Fruit fly (Drosophila melanogaster): ENCODE measurements around the gene CG14322.

Gene CG14322

DNA sequence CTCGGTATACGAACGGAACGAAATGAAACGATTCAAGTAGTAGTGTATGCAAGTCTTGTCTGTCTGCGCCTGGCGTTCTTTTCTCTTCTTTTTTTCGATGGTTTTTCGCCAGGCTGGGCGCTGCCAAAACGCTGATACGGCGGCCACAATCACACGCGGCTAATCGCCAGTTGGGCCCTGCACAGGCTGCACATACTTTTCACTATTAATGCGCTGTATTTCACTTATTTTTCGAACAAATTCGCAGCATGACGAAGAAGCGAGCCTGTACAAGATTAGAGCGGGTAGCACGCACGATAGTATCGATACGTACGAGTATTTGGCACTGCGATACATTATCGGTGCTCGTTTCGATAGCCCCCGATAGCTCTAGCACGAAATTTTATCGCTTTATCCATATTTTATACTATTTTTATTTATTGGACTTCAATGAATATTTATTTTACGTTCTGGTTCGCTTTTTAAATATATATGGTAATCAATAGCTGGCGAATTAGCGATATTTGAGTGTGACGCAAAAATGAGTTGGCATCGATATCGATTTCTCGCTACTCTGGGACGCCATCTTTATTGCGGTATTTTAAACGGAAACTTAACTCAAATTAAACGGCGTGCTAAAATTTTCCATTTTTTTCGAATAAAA, 70.7 kb downstream of the CG14322 start, which contains the start of gene osa (continued):
- peak; percentile 25 for TF ChIP-seq CG2712 (tag; optimal IDR thresholded peaks at IDR 0.05)
- no peak for TF ChIP-seq hb (GFP tag; IDR thresholded peaks at IDR 0.05; ENCODE audit: partially characterized antibody)
- peak; percentile 2 for TF ChIP-seq Camta (GFP tag; optimal IDR thresholded peaks at IDR 0.05)
- TF ChIP-seq CG9932 (GFP tag; IDR thresholded peaks at IDR 0.05): no peak
- TF ChIP-seq unc-4 (GFP tag; IDR thresholded peaks at IDR 0.05; ENCODE audit: partially characterized antibody): no peak
- TF ChIP-seq CG15073 (GFP tag; optimal IDR thresholded peaks at IDR 0.05): no peak
- peak; percentile 9 for TF ChIP-seq CG9609 (GFP tag; optimal IDR thresholded peaks at IDR 0.05)
- peak; percentile 33 for TF ChIP-seq onecut (GFP tag; IDR thresholded peaks at IDR 0.05)
- no peak for TF ChIP-seq CG32772 (GFP tag; IDR thresholded peaks at IDR 0.05)
- TF ChIP-seq jumu (GFP tag; optimal IDR thresholded peaks at IDR 0.05): peak; percentile 17
- TF ChIP-seq CG2889 (GFP tag; IDR thresholded peaks at IDR 0.05): no peak
- no peak for TF ChIP-seq CG4360 (GFP tag; IDR thresholded peaks at IDR 0.05)
- no peak for TF ChIP-seq peb (GFP tag; IDR thresholded peaks at IDR 0.05)
- TF ChIP-seq GATAe (GFP tag; conservative IDR thresholded peaks at IDR 0.05): no peak
- TF ChIP-seq dmrt99B (tag; optimal IDR thresholded peaks at IDR 0.05): peak; percentile 3
- no peak for TF ChIP-seq CG34376 (GFP tag; optimal IDR thresholded peaks at IDR 0.05)
- TF ChIP-seq Bteb2 (GFP tag; optimal IDR thresholded peaks at IDR 0.05): no peak
- peak; percentile 58 for TF ChIP-seq gfzf (GFP tag; optimal IDR thresholded peaks at IDR 0.05)
- no peak for TF ChIP-seq CG16863 (GFP tag; optimal IDR thresholded peaks at IDR 0.05)
- no peak for TF ChIP-seq CG9876 (GFP tag; optimal IDR thresholded peaks at IDR 0.05)
- no peak for TF ChIP-seq Awh (GFP tag; IDR thresholded peaks at IDR 0.05)
- no peak for TF ChIP-seq grau (tag; optimal IDR thresholded peaks at IDR 0.05)
- peak; percentile 33 for TF ChIP-seq Max (GFP tag; optimal IDR thresholded peaks at IDR 0.05)
- TF ChIP-seq CG17186 (GFP tag; optimal IDR thresholded peaks at IDR 0.05): peak; percentile 75
- TF ChIP-seq bsh (GFP tag; optimal IDR thresholded peaks at IDR 0.05): no peak
- TF ChIP-seq CG6272 (GFP tag; IDR thresholded peaks at IDR 0.05): peak; percentile 70; the same call in 1 of the 2 replicates
- TF ChIP-seq mirr (GFP tag; optimal IDR thresholded peaks at IDR 0.05): no peak
- no peak for TF ChIP-seq klu (GFP tag; IDR thresholded peaks at IDR 0.05)
- peak; percentile 88 for TF ChIP-seq pfk (GFP tag; optimal IDR thresholded peaks at IDR 0.05)
- TF ChIP-seq ato (GFP tag; IDR thresholded peaks at IDR 0.05; ENCODE audit: partially characterized antibody): no peak
- no peak for TF ChIP-seq ems (GFP tag; optimal IDR thresholded peaks at IDR 0.05)
- TF ChIP-seq rib (GFP tag; IDR thresholded peaks at IDR 0.05): no peak
- TF ChIP-seq chinmo (GFP tag; IDR thresholded peaks at IDR 0.05; ENCODE audit: partially characterized antibody): no peak
- TF ChIP-seq BEAF-32 (GFP tag; optimal IDR thresholded peaks at IDR 0.05): peak; percentile 99
- peak; percentile 43 for TF ChIP-seq HmgZ (tag; optimal IDR thresholded peaks at IDR 0.05)
- no peak for TF ChIP-seq CG10431 (GFP tag; optimal IDR thresholded peaks at IDR 0.05)
- TF ChIP-seq CG33213 (GFP tag; optimal IDR thresholded peaks at IDR 0.05): peak; percentile 22
- TF ChIP-seq pita (GFP tag; optimal IDR thresholded peaks at IDR 0.05): no peak
- no peak for TF ChIP-seq CG13287 (GFP tag; IDR thresholded peaks at IDR 0.05; ENCODE audit: partially characterized antibody)
- TF ChIP-seq CG7271 (tag; optimal IDR thresholded peaks at IDR 0.05): no peak
- TF ChIP-seq Usf (GFP tag; optimal IDR thresholded peaks at IDR 0.05): no peak
- no peak for TF ChIP-seq lov (optimal IDR thresholded peaks at IDR 0.05)
- no peak for TF ChIP-seq lov (GFP tag; IDR thresholded peaks at IDR 0.05)
- TF ChIP-seq HLH3B (GFP tag; IDR thresholded peaks at IDR 0.05): no peak
- TF ChIP-seq Gug (GFP tag; IDR thresholded peaks at IDR 0.05): peak; percentile 62; the same call in 2 of the 4 replicates
- peak; percentile 85 for TF ChIP-seq Ets97D (GFP tag; optimal IDR thresholded peaks at IDR 0.05)
